Worm (Caenorhabditis elegans) whole organism, young adult: ENCODE data around the gene R05G6.10.

Experiments
- B0019.2 ChIP-seq: fragments of 200-800 bp; sonication (Bioruptor generic); conservative IDR thresholded peaks from 2 replicates; pipeline ENCODE4 v1.3.6; 2022; ENCODE audit warnings: missing genetic modification reagents, missing genetic modification characterization, missing compliant biosample characterization
- B0035.1 ChIP-seq: sonication (generic microtip); optimal IDR thresholded peaks from 2 replicates; lab custom pipeline; 2016; ENCODE audit warnings: missing genetic modification characterization, mild to moderate bottlenecking, missing compliant biosample characterization, missing genotype, missing genetic modification reagents
- C17E4.6 ChIP-seq: fragments of 200-800 bp; sonication (Bioruptor generic); IDR thresholded peaks from 2 replicates; pipeline ENCODE4 v1.3.6; 2022; ENCODE audit warnings: missing genetic modification reagents, missing genetic modification characterization, missing compliant biosample characterization
- F23B12.7 ChIP-seq: sonication (generic microtip); optimal IDR thresholded peaks from 2 replicates; lab custom pipeline; 2017; ENCODE audit warnings: missing genetic modification characterization, mild to moderate bottlenecking, missing compliant biosample characterization, antibody characterized with exemption, moderate library complexity; ENCODE audit not compliant: insufficient read depth
- F39B2.1 ChIP-seq: fragments of 200-800 bp; sonication (Bioruptor generic); IDR thresholded peaks from 2 replicates; pipeline ENCODE4 v1.3.6; 2022; ENCODE audit warnings: missing genetic modification reagents, missing genetic modification characterization, missing compliant biosample characterization
- F49E8.2 ChIP-seq: sonication (generic microtip); optimal IDR thresholded peaks from 3 replicates; lab custom pipeline; 2017; ENCODE audit warnings: missing genetic modification characterization, mild to moderate bottlenecking, missing compliant biosample characterization, antibody characterized with exemption, moderate library complexity; ENCODE audit not compliant: insufficient read depth
- Y56A3A.18 ChIP-seq: fragments of 200-800 bp; sonication (Bioruptor generic); IDR thresholded peaks from 2 replicates; pipeline ENCODE4 v1.3.6; 2022; ENCODE audit warnings: missing genetic modification reagents, missing genetic modification characterization, missing compliant biosample characterization
- ZK185.1 ChIP-seq: sonication (generic microtip); optimal IDR thresholded peaks from 2 replicates; lab custom pipeline; 2016; ENCODE audit warnings: mild to moderate bottlenecking, missing genetic modification characterization, missing compliant biosample characterization; ENCODE audit not compliant: poor library complexity, severe bottlenecking
- akir-1 ChIP-seq: fragments of 200-800 bp; sonication (Bioruptor generic); optimal IDR thresholded peaks from 2 replicates; lab custom pipeline; 2018; ENCODE audit warnings: mild to moderate bottlenecking, missing genetic modification characterization, moderate library complexity, missing compliant biosample characterization
- ama-1 ChIP-seq, 3 experiments: fragments of 150-350 bp in 1 of 3; sonication (generic microtip) in 2 of 3; optimal IDR thresholded peaks; 2 replicates each; lab custom pipeline; 2014 to 2018; ENCODE audit warnings: missing biosample characterization in 2 of 3, missing genetic modification characterization in 2 of 3, missing genetic modification reagents in 2 of 3
- aptf-3 ChIP-seq: fragments of 200-800 bp; sonication (Bioruptor generic); IDR thresholded peaks from 2 replicates; pipeline ENCODE4 v1.3.6; 2022; ENCODE audit warnings: missing genetic modification characterization, missing compliant biosample characterization
- athp-1 ChIP-seq: sonication (generic microtip); optimal IDR thresholded peaks from 2 replicates; lab custom pipeline; 2017; ENCODE audit warnings: mild to moderate bottlenecking, missing genetic modification characterization, missing compliant biosample characterization
- bed-2 ChIP-seq: fragments of 200-800 bp; sonication (Bioruptor generic); IDR thresholded peaks from 2 replicates; pipeline ENCODE4 v1.3.6; 2022; ENCODE audit warnings: missing genetic modification reagents, missing genetic modification characterization, missing compliant biosample characterization
- cebp-1 ChIP-seq, 2 experiments: fragments of 200-800 bp in 1 of 2; sonication (Bioruptor generic) in 1 of 2; sonication (generic microtip) in 1 of 2; IDR thresholded peaks in 1 of 2; optimal IDR thresholded peaks in 1 of 2; 2 replicates each; pipeline versions ENCODE4 v1.3.6 to Lab custom; 2017 to 2022; ENCODE audit warnings: missing compliant biosample characterization in 2 of 2, missing genetic modification characterization in 2 of 2, mild to moderate bottlenecking in 1 of 2, missing genetic modification reagents in 1 of 2, moderate library complexity in 1 of 2
- cebp-2 ChIP-seq: fragments of 200-800 bp; sonication (Bioruptor generic); IDR thresholded peaks from 2 replicates; pipeline ENCODE4 v1.3.6; 2022; ENCODE audit warnings: missing genetic modification characterization, missing compliant biosample characterization
- ceh-91 ChIP-seq: fragments of 200-800 bp; sonication (Bioruptor generic); IDR thresholded peaks from 2 replicates; pipeline ENCODE4 v1.3.6; 2022; ENCODE audit warnings: missing genetic modification reagents, missing genetic modification characterization, missing compliant biosample characterization
- dox-1 ChIP-seq: fragments of 200-800 bp; sonication (Bioruptor generic); IDR thresholded peaks from 2 replicates; pipeline ENCODE4 v1.3.6; 2022; ENCODE audit warnings: missing genetic modification reagents, missing genetic modification characterization, missing compliant biosample characterization
- egl-18 ChIP-seq: fragments of 200-800 bp; sonication (Bioruptor generic); IDR thresholded peaks from 2 replicates; pipeline ENCODE4 v1.3.6; 2022; ENCODE audit warnings: missing genetic modification reagents, missing genetic modification characterization, missing compliant biosample characterization
- ekl-4 ChIP-seq: fragments of 200-800 bp; sonication (Bioruptor generic); IDR thresholded peaks from 2 replicates; pipeline ENCODE4 v1.3.6; 2022; ENCODE audit warnings: missing genetic modification reagents, missing genetic modification characterization, missing compliant biosample characterization
- fkh-3 ChIP-seq: sonication (generic microtip); optimal IDR thresholded peaks from 2 replicates; lab custom pipeline; 2016; ENCODE audit warnings: mild to moderate bottlenecking, missing genetic modification characterization, missing compliant biosample characterization
- gei-17 ChIP-seq: fragments of 200-800 bp; sonication (Bioruptor generic); optimal IDR thresholded peaks from 2 replicates; lab custom pipeline; 2018; ENCODE audit warnings: mild to moderate bottlenecking, missing genetic modification characterization, missing compliant biosample characterization
- him-1 ChIP-seq: sonication (generic microtip); optimal IDR thresholded peaks from 2 replicates; lab custom pipeline; 2016; ENCODE audit warnings: missing genotype, missing genetic modification reagents, missing genetic modification characterization, missing compliant biosample characterization
- hmg-1.2 ChIP-seq: fragments of 200-800 bp; sonication (Bioruptor generic); IDR thresholded peaks from 2 replicates; pipeline ENCODE4 v1.3.6; 2022; ENCODE audit warnings: missing genetic modification reagents, missing genetic modification characterization, missing compliant biosample characterization
- hrde-1 ChIP-seq: sonication (generic microtip); optimal IDR thresholded peaks from 2 replicates; lab custom pipeline; 2016; ENCODE audit warnings: missing genetic modification characterization, mild to moderate bottlenecking, missing compliant biosample characterization, moderate library complexity, missing genotype, missing genetic modification reagents, borderline replicate concordance
- lin-54 ChIP-seq: fragments of 200-800 bp; sonication (Bioruptor generic); optimal IDR thresholded peaks from 2 replicates; lab custom pipeline; 2018; ENCODE audit warnings: mild to moderate bottlenecking, missing genetic modification characterization, missing compliant biosample characterization
- lir-1 ChIP-seq: fragments of 200-800 bp; sonication (Bioruptor generic); conservative IDR thresholded peaks from 2 replicates; pipeline ENCODE4 v1.3.6; 2022; ENCODE audit warnings: missing genetic modification reagents, missing genetic modification characterization, missing compliant biosample characterization
- lsl-1 ChIP-seq: fragments of 200-800 bp; sonication (Bioruptor generic); optimal IDR thresholded peaks from 2 replicates; lab custom pipeline; 2018; ENCODE audit warnings: mild to moderate bottlenecking, missing genetic modification characterization, moderate library complexity, missing compliant biosample characterization
- madf-3 ChIP-seq: fragments of 200-800 bp; sonication (Bioruptor generic); IDR thresholded peaks from 2 replicates; pipeline ENCODE4 v1.3.6; 2022; ENCODE audit warnings: missing genetic modification reagents, missing genetic modification characterization, missing compliant biosample characterization
- mxl-1 ChIP-seq: sonication (generic microtip); optimal IDR thresholded peaks from 2 replicates; lab custom pipeline; 2016; ENCODE audit warnings: missing genetic modification characterization, missing compliant biosample characterization
- nfyb-1 ChIP-seq: fragments of 200-800 bp; sonication (Bioruptor generic); IDR thresholded peaks from 2 replicates; pipeline ENCODE4 v1.3.6; 2022; ENCODE audit warnings: missing genetic modification reagents, missing genetic modification characterization, missing compliant biosample characterization
- pbrm-1 ChIP-seq: fragments of 200-800 bp; sonication (Bioruptor generic); IDR thresholded peaks from 2 replicates; pipeline ENCODE4 v1.3.6; 2022; ENCODE audit warnings: missing genetic modification reagents, missing genetic modification characterization, missing compliant biosample characterization
- pha-4 ChIP-seq: fragments of 150-350 bp; sonication (generic microtip); optimal IDR thresholded peaks from 2 replicates; lab custom pipeline; 2014; ENCODE audit warnings: missing biosample characterization, missing genetic modification reagents, missing genetic modification characterization
- rcor-1 ChIP-seq: fragments of 200-800 bp; sonication (Bioruptor generic); IDR thresholded peaks from 2 replicates; pipeline ENCODE4 v1.3.6; 2022; ENCODE audit warnings: missing genetic modification reagents, missing genetic modification characterization, missing compliant biosample characterization
- rec-8 ChIP-seq, 2 experiments: sonication (generic microtip); optimal IDR thresholded peaks; 2 replicates each; lab custom pipeline; 2016; ENCODE audit warnings: mild to moderate bottlenecking in 2 of 2, missing genetic modification characterization in 2 of 2, missing genetic modification reagents in 2 of 2, missing genotype in 2 of 2, missing biosample characterization in 1 of 2, missing compliant biosample characterization in 1 of 2, moderate library complexity in 1 of 2
- sdz-38 ChIP-seq: sonication (generic microtip); optimal IDR thresholded peaks from 2 replicates; lab custom pipeline; 2016; ENCODE audit warnings: missing genotype, missing genetic modification characterization, missing compliant biosample characterization
- snpc-3.4 ChIP-seq: sonication (generic microtip); optimal IDR thresholded peaks from 2 replicates; lab custom pipeline; 2017; ENCODE audit warnings: missing genetic modification characterization, mild to moderate bottlenecking, missing compliant biosample characterization, antibody characterized with exemption, moderate library complexity, missing genotype, missing genetic modification reagents
- tbp1 ChIP-seq: fragments of 200-800 bp; sonication (Bioruptor generic); optimal IDR thresholded peaks from 2 replicates; lab custom pipeline; 2018; ENCODE audit warnings: mild to moderate bottlenecking, missing genetic modification characterization, missing compliant biosample characterization
- tlf-1 ChIP-seq: fragments of 200-800 bp; sonication (Bioruptor generic); optimal IDR thresholded peaks from 2 replicates; lab custom pipeline; 2018; ENCODE audit warnings: mild to moderate bottlenecking, missing genetic modification characterization, missing compliant biosample characterization
- unc-130 ChIP-seq: sonication (generic microtip); optimal IDR thresholded peaks from 2 replicates; lab custom pipeline; 2016; ENCODE audit warnings: missing genetic modification reagents, missing genetic modification characterization, missing compliant biosample characterization
- ztf-22 ChIP-seq: fragments of 200-800 bp; sonication (Bioruptor generic); optimal IDR thresholded peaks from 2 replicates; lab custom pipeline; 2018; ENCODE audit warnings: mild to moderate bottlenecking, missing genetic modification characterization, moderate library complexity, missing compliant biosample characterization
- ztf-25 ChIP-seq: fragments of 200-800 bp; sonication (Bioruptor generic); IDR thresholded peaks from 2 replicates; pipeline ENCODE4 v1.3.6; 2022; ENCODE audit warnings: missing genetic modification reagents, missing genetic modification characterization, missing compliant biosample characterization
- ztf-28 ChIP-seq: fragments of 200-800 bp; sonication (Bioruptor generic); IDR thresholded peaks from 2 replicates; pipeline ENCODE4 v1.3.6; 2022; ENCODE audit warnings: missing genetic modification reagents, missing genetic modification characterization, missing compliant biosample characterization

The R05G6.10 gene

ce11 chrIV:7547843-7548578 lies 5.7 kb upstream of the R05G6.10 start, which contains the start of the genes cdd-2 and oef-1 (continued):
- peak; percentile 96 for TF ChIP-seq lsl-1
- no peak for TF ChIP-seq rec-8 (tag; optimal IDR thresholded peaks at IDR 0.05; lab: Kevin White, UChicago)
- TF ChIP-seq lir-1, result peak; percentile 87
- no peak for TF ChIP-seq mxl-1
- peak; percentile 95 for TF ChIP-seq B0019.2 (GFP tag; lab: Robert Waterston, UW)
- TF ChIP-seq hmg-1.2, result peak; percentile 81
- TF ChIP-seq dox-1 (GFP tag; lab: Robert Waterston, UW), result peak; percentile 96
- TF ChIP-seq hrde-1 (tag; lab: Kevin White, UChicago), result peak; percentile 10
- peak; percentile 91 for TF ChIP-seq ekl-4 (GFP tag; lab: Robert Waterston, UW)
- 0 out of 2 replicates have a peak, but pooled peaks have one; percentile 16 for TF ChIP-seq cebp-2
- peak; percentile 96 for TF ChIP-seq ztf-28 (GFP tag; lab: Robert Waterston, UW)
- TF ChIP-seq bed-2 (GFP tag; lab: Robert Waterston, UW), result no peak
- TF ChIP-seq rcor-1, result peak; percentile 84
- peak; percentile 99 for TF ChIP-seq ceh-91 (GFP tag; lab: Robert Waterston, UW)
- peak; percentile 53 for TF ChIP-seq tbp1 (GFP tag; lab: Kevin White, UChicago)
- peak; percentile 88 for TF ChIP-seq pbrm-1 (GFP tag; lab: Robert Waterston, UW)
- TF ChIP-seq him-1, result peak; percentile 31
- no peak for TF ChIP-seq ZK185.1 (tag; lab: Kevin White, UChicago)
- TF ChIP-seq ztf-25 (GFP tag; lab: Robert Waterston, UW), result no peak
- peak; percentile 29 for TF ChIP-seq snpc-3.4
- TF ChIP-seq lin-54 (GFP tag; lab: Kevin White, UChicago), result peak; percentile 76
- TF ChIP-seq F39B2.1 (GFP tag; lab: Robert Waterston, UW), result no peak
- TF ChIP-seq athp-1 (tag; lab: Kevin White, UChicago), result peak; percentile 76
- peak; percentile 85 for TF ChIP-seq tlf-1 (GFP tag; lab: Kevin White, UChicago)

ce11 chrIV:7543662-7544061 lies 1.3 kb upstream of the R05G6.10 start:
- TF ChIP-seq hrde-1 (tag; lab: Kevin White, UChicago) (peak; percentile 37), ama-1 (optimal IDR thresholded peaks at IDR 0.05; lab: Kevin White, UChicago) (no peak), ama-1 (GFP tag; optimal IDR thresholded peaks at IDR 0.05; lab: Kevin White, UChicago) (peak in 1 of 2 experiments; percentile 11), nfyb-1 (GFP tag; lab: Robert Waterston, UW) (no peak), sdz-38 (tag; lab: Kevin White, UChicago) (no peak), pha-4 (tag; lab: Kevin White, UChicago) (no peak), cebp-1 (GFP tag; IDR thresholded peaks at IDR 0.05; lab: Robert Waterston, UW) (no peak), cebp-1 (tag; optimal IDR thresholded peaks at IDR 0.05; lab: Kevin White, UChicago) (no peak), lir-1 (no peak), him-1 (peak; percentile 70), Y56A3A.18 (GFP tag; lab: Robert Waterston, UW) (no peak)

- TF ChIP-seq gei-17 (GFP tag; lab: Kevin White, UChicago) (no peak), egl-18 (no peak), B0035.1 (tag; lab: Kevin White, UChicago) (no peak), unc-130 (no peak), aptf-3 (GFP tag; lab: Robert Waterston, UW) (no peak), snpc-3.4 (no peak), F23B12.7 (no peak), rec-8 (tag; optimal IDR thresholded peaks at IDR 0.05; lab: Kevin White, UChicago) (no peak), C17E4.6 (GFP tag; lab: Robert Waterston, UW) (no peak), F49E8.2 (tag; lab: Kevin White, UChicago) (no peak), ztf-22 (GFP tag; lab: Kevin White, UChicago) (no peak), fkh-3 (tag; lab: Kevin White, UChicago) (no peak), madf-3 (no peak), akir-1 (GFP tag; lab: Kevin White, UChicago) (no peak)
Observed at ce11 chrIV:7532360-7532759, 10.0 kb downstream of the R05G6.10 start, which contains the start of gene R05G6.1. R05G6.1 (plus strand) TSS chrIV:7532660.
